Worm (Caenorhabditis elegans): Measurements from ENCODE around the gene ugt-53.

ce11 chrV:2863033-2863432 is 13.9 kb downstream of the ugt-53 start, which contains the start of gene srh-272:
- TF ChIP-seq nhr-76 (tag; optimal IDR thresholded peaks at IDR 0.05) (no peak), nhr-12 (tag; optimal IDR thresholded peaks at IDR 0.05) (no peak), nhr-28 (tag; optimal IDR thresholded peaks at IDR 0.05) (no peak), snpc-4 (tag; optimal IDR thresholded peaks at IDR 0.05) (no peak)

All from whole organism, mixed stage, embryonic.